Fruit fly (Drosophila melanogaster) whole organism, embryonic: Measurements from ENCODE around the gene CG12516.

Experiments used
- ATbp ChIP-seq: fragments of 200-800 bp; sonication (Bioruptor generic); optimal IDR thresholded peaks from 2 replicates; lab custom pipeline; 2017; ENCODE audit warnings: missing biosample characterization, mild to moderate bottlenecking, missing genetic modification characterization, missing genetic modification reagents
- Abd-B ChIP-seq: fragments of 200-800 bp; sonication (Bioruptor generic); optimal IDR thresholded peaks from 2 replicates; lab custom pipeline; 2018; ENCODE audit warnings: missing biosample characterization, mild to moderate bottlenecking, missing genetic modification characterization, moderate library complexity
- Atf-2 ChIP-seq: fragments of 200-800 bp; sonication (Bioruptor generic); optimal IDR thresholded peaks from 2 replicates; lab custom pipeline; 2016; ENCODE audit warnings: missing biosample characterization, missing genetic modification characterization
- B-H2 ChIP-seq: fragments of 200-800 bp; sonication (Bioruptor generic); optimal IDR thresholded peaks from 2 replicates; lab custom pipeline; 2018; ENCODE audit warnings: missing biosample characterization, mild to moderate bottlenecking, missing genetic modification characterization
- Bgb ChIP-seq: fragments of 200-800 bp; sonication (Bioruptor generic); IDR thresholded peaks from 2 replicates; pipeline ENCODE4 v1.3.6; 2022; ENCODE audit warnings: missing biosample characterization, missing genetic modification characterization; ENCODE audit not compliant: partially characterized antibody
- CG10147 ChIP-seq: fragments of 200-800 bp; sonication (Bioruptor generic); optimal IDR thresholded peaks from 2 replicates; lab custom pipeline; 2019; ENCODE audit warnings: missing biosample characterization, mild to moderate bottlenecking, missing genetic modification characterization, moderate library complexity
- CG1024 ChIP-seq: fragments of 200-800 bp; sonication (Bioruptor generic); IDR thresholded peaks from 2 replicates; pipeline ENCODE4 v1.3.6; 2022; ENCODE audit warnings: missing biosample characterization, missing genetic modification characterization
- CG10959 ChIP-seq: fragments of 200-800 bp; sonication (Bioruptor generic); IDR thresholded peaks from 2 replicates; pipeline ENCODE4 v1.3.6; 2022; ENCODE audit warnings: missing biosample characterization, missing genetic modification characterization
- CG11723 ChIP-seq: fragments of 200-800 bp; sonication (Bioruptor generic); optimal IDR thresholded peaks from 2 replicates; lab custom pipeline; 2017; ENCODE audit warnings: missing biosample characterization, mild to moderate bottlenecking, missing genetic modification characterization
- CG13424 ChIP-seq: fragments of 200-800 bp; sonication (Bioruptor generic); optimal IDR thresholded peaks from 2 replicates; lab custom pipeline; 2019; ENCODE audit warnings: missing biosample characterization, mild to moderate bottlenecking, missing genetic modification characterization, moderate library complexity
- CG14050 ChIP-seq: fragments of 200-800 bp; sonication (Bioruptor generic); IDR thresholded peaks from 3 replicates; pipeline ENCODE4 v1.3.6; 2022; ENCODE audit warnings: missing biosample characterization, missing genetic modification characterization
- CG14667 ChIP-seq: fragments of 200-800 bp; sonication (Bioruptor generic); IDR thresholded peaks from 2 replicates; pipeline ENCODE4 v1.3.6; 2022; ENCODE audit warnings: missing biosample characterization, missing genetic modification characterization
- CG1602 ChIP-seq: fragments of 200-800 bp; sonication (Bioruptor generic); optimal IDR thresholded peaks from 3 replicates; lab custom pipeline; 2016; ENCODE audit warnings: missing biosample characterization, missing genetic modification characterization
- CG17186 ChIP-seq: fragments of 200-800 bp; sonication (Bioruptor generic); optimal IDR thresholded peaks from 3 replicates; lab custom pipeline; 2017; ENCODE audit warnings: missing biosample characterization, missing genetic modification reagents, missing genetic modification characterization
- CG17359 ChIP-seq: fragments of 200-800 bp; sonication (Bioruptor generic); optimal IDR thresholded peaks from 3 replicates; lab custom pipeline; 2018; ENCODE audit warnings: missing biosample characterization, mild to moderate bottlenecking, missing genetic modification characterization, moderate library complexity
- CG18011 ChIP-seq: fragments of 200-800 bp; sonication (Bioruptor generic); optimal IDR thresholded peaks from 2 replicates; lab custom pipeline; 2017; ENCODE audit warnings: missing biosample characterization, missing genetic modification characterization, mild to moderate bottlenecking, moderate library complexity, missing genotype
- CG2120 ChIP-seq: fragments of 200-800 bp; sonication (Bioruptor generic); optimal IDR thresholded peaks from 3 replicates; lab custom pipeline; 2016; ENCODE audit warnings: missing biosample characterization, missing genetic modification characterization
- CG30403 ChIP-seq: fragments of 200-800 bp; sonication (Bioruptor generic); optimal IDR thresholded peaks from 3 replicates; lab custom pipeline; 2016; ENCODE audit warnings: missing biosample characterization, missing genetic modification characterization
- CG4328 ChIP-seq: fragments of 200-800 bp; sonication (Bioruptor generic); optimal IDR thresholded peaks from 3 replicates; lab custom pipeline; 2017; ENCODE audit warnings: missing biosample characterization, missing genetic modification reagents, missing genetic modification characterization
- CG6654 ChIP-seq: fragments of 200-800 bp; sonication (Bioruptor generic); optimal IDR thresholded peaks from 2 replicates; lab custom pipeline; 2017; ENCODE audit warnings: missing biosample characterization, mild to moderate bottlenecking, missing genetic modification characterization
- CG7357 ChIP-seq: fragments of 200-800 bp; sonication (Bioruptor generic); IDR thresholded peaks from 3 replicates; pipeline ENCODE4 v1.3.6; 2022; ENCODE audit warnings: missing biosample characterization, missing genetic modification characterization
- CG7987 ChIP-seq: fragments of 200-800 bp; sonication (Bioruptor generic); optimal IDR thresholded peaks from 2 replicates; lab custom pipeline; 2018; ENCODE audit warnings: missing biosample characterization, mild to moderate bottlenecking, missing genetic modification characterization, moderate library complexity
- CG8359 ChIP-seq: fragments of 200-800 bp; sonication (Bioruptor generic); optimal IDR thresholded peaks from 2 replicates; lab custom pipeline; 2017; ENCODE audit warnings: missing biosample characterization, mild to moderate bottlenecking, missing genetic modification characterization, borderline replicate concordance
- CG8924 ChIP-seq: fragments of 200-800 bp; optimal IDR thresholded peaks from 3 replicates; lab custom pipeline; 2019; ENCODE audit warnings: missing biosample characterization, mild to moderate bottlenecking, missing genetic modification characterization, moderate library complexity
- CG9609 ChIP-seq: fragments of 200-800 bp; sonication (Bioruptor generic); optimal IDR thresholded peaks from 3 replicates; lab custom pipeline; 2016; ENCODE audit warnings: missing biosample characterization, missing genetic modification characterization
- CG9876 ChIP-seq: fragments of 200-800 bp; sonication (Bioruptor generic); optimal IDR thresholded peaks from 2 replicates; lab custom pipeline; 2016; ENCODE audit warnings: missing biosample characterization, missing genetic modification characterization
- CrebB ChIP-seq: fragments of 200-800 bp; sonication (Bioruptor generic); optimal IDR thresholded peaks from 3 replicates; lab custom pipeline; 2018; ENCODE audit warnings: missing biosample characterization, mild to moderate bottlenecking, missing genetic modification characterization
- D19B ChIP-seq: fragments of 200-800 bp; sonication (Bioruptor generic); optimal IDR thresholded peaks from 2 replicates; lab custom pipeline; 2017; ENCODE audit warnings: missing biosample characterization, mild to moderate bottlenecking, missing genetic modification characterization
- Dfd ChIP-seq, 2 experiments: fragments of >200 bp; optimal IDR thresholded peaks; 2 replicates each; lab custom pipeline; 2017; ENCODE audit warnings: missing biosample characterization in 2 of 2, missing genetic modification characterization in 2 of 2
- Eip74EF ChIP-seq, 2 experiments: fragments of 200-800 bp in 1 of 2; fragments of >200 bp in 1 of 2; sonication (Bioruptor generic) in 1 of 2; optimal IDR thresholded peaks; 2 replicates each; lab custom pipeline; 2017 to 2019; ENCODE audit warnings: missing biosample characterization in 2 of 2, missing genetic modification characterization in 2 of 2, mild to moderate bottlenecking in 1 of 2, moderate library complexity in 1 of 2
- Fer2 ChIP-seq: fragments of 200-800 bp; sonication (Bioruptor generic); optimal IDR thresholded peaks from 2 replicates; lab custom pipeline; 2018; ENCODE audit warnings: missing biosample characterization, mild to moderate bottlenecking, missing genetic modification characterization, moderate library complexity
- HmgD ChIP-seq: fragments of 200-800 bp; sonication (Bioruptor generic); optimal IDR thresholded peaks from 3 replicates; lab custom pipeline; 2016; ENCODE audit warnings: missing biosample characterization, missing genetic modification characterization
- Lim3 ChIP-seq: fragments of 200-800 bp; sonication (Bioruptor generic); IDR thresholded peaks from 2 replicates; pipeline ENCODE4 v1.3.6; 2022; ENCODE audit warnings: missing biosample characterization, missing genetic modification characterization
- Lpt ChIP-seq: fragments of >200 bp; optimal IDR thresholded peaks from 2 replicates; lab custom pipeline; 2018; ENCODE audit warnings: missing biosample characterization, missing genetic modification characterization
- Myb ChIP-seq: fragments of 200-800 bp; sonication (Bioruptor generic); optimal IDR thresholded peaks from 2 replicates; lab custom pipeline; 2016; ENCODE audit warnings: missing biosample characterization, missing genetic modification characterization
- NFAT ChIP-seq: fragments of 200-800 bp; sonication (Bioruptor generic); IDR thresholded peaks from 2 replicates; pipeline ENCODE4 v1.3.6; 2022; ENCODE audit warnings: missing biosample characterization, missing genetic modification characterization
- Oaz ChIP-seq: fragments of 200-800 bp; sonication (Bioruptor generic); IDR thresholded peaks from 2 replicates; pipeline ENCODE4 v1.3.6; 2022; ENCODE audit warnings: missing biosample characterization, missing genetic modification characterization
- PHDP ChIP-seq: fragments of 200-800 bp; sonication (Bioruptor generic); optimal IDR thresholded peaks from 3 replicates; lab custom pipeline; 2018; ENCODE audit warnings: missing biosample characterization, mild to moderate bottlenecking, missing genetic modification characterization, moderate library complexity
- Ptx1 ChIP-seq: fragments of 200-800 bp; sonication (Bioruptor generic); IDR thresholded peaks from 2 replicates; pipeline ENCODE4 v1.3.6; 2022; ENCODE audit warnings: missing biosample characterization, missing genetic modification characterization
- Usf ChIP-seq: fragments of 200-800 bp; sonication (Bioruptor generic); optimal IDR thresholded peaks from 2 replicates; lab custom pipeline; 2017; ENCODE audit warnings: missing genotype, missing biosample characterization, missing genetic modification characterization
- ac ChIP-seq: fragments of 200-800 bp; sonication (Bioruptor generic); optimal IDR thresholded peaks from 3 replicates; lab custom pipeline; 2017; ENCODE audit warnings: missing biosample characterization, mild to moderate bottlenecking, missing genetic modification characterization
- ap ChIP-seq: fragments of 200-800 bp; sonication (Bioruptor generic); IDR thresholded peaks from 2 replicates; pipeline ENCODE4 v1.3.6; 2022; ENCODE audit warnings: missing biosample characterization, missing genetic modification characterization
- ato ChIP-seq: fragments of 200-800 bp; sonication (Bioruptor generic); IDR thresholded peaks from 2 replicates; pipeline ENCODE4 v1.3.6; 2022; ENCODE audit warnings: missing biosample characterization, missing genetic modification characterization; ENCODE audit not compliant: partially characterized antibody
- chn ChIP-seq: fragments of 200-800 bp; sonication (Bioruptor generic); optimal IDR thresholded peaks from 2 replicates; lab custom pipeline; 2016; ENCODE audit warnings: missing biosample characterization, missing genetic modification characterization
- dmrt99B ChIP-seq: fragments of 200-800 bp; sonication (Bioruptor generic); optimal IDR thresholded peaks from 2 replicates; lab custom pipeline; 2018; ENCODE audit warnings: missing biosample characterization, mild to moderate bottlenecking, missing genetic modification characterization, moderate library complexity
- gsb ChIP-seq: fragments of 200-800 bp; sonication (Bioruptor generic); IDR thresholded peaks from 2 replicates; pipeline ENCODE4 v1.3.6; 2022; ENCODE audit warnings: missing biosample characterization, missing genetic modification characterization
- inv ChIP-seq: fragments of 200-800 bp; sonication (Bioruptor generic); IDR thresholded peaks from 2 replicates; pipeline ENCODE4 v1.3.6; 2022; ENCODE audit warnings: missing biosample characterization, missing genetic modification characterization; ENCODE audit not compliant: partially characterized antibody
- org-1 ChIP-seq: fragments of 200-800 bp; sonication (Bioruptor generic); optimal IDR thresholded peaks from 2 replicates; lab custom pipeline; 2017; ENCODE audit warnings: missing biosample characterization, missing genetic modification characterization
- repo ChIP-seq: fragments of 200-800 bp; sonication (Bioruptor generic); optimal IDR thresholded peaks from 2 replicates; lab custom pipeline; 2016; ENCODE audit warnings: missing biosample characterization, missing genetic modification characterization
- sim ChIP-seq: fragments of 200-800 bp; sonication (Bioruptor generic); IDR thresholded peaks from 2 replicates; pipeline ENCODE4 v1.3.6; 2022; ENCODE audit warnings: missing biosample characterization, missing genetic modification characterization
- slp2 ChIP-seq: fragments of 200-800 bp; sonication (Bioruptor generic); optimal IDR thresholded peaks from 2 replicates; lab custom pipeline; 2016; ENCODE audit warnings: missing biosample characterization, missing genetic modification characterization
- sr ChIP-seq: fragments of 200-800 bp; sonication (Bioruptor generic); IDR thresholded peaks from 3 replicates; pipeline ENCODE4 v1.3.6; 2022; ENCODE audit warnings: missing biosample characterization, missing genetic modification characterization

The CG12516 gene

DNA sequence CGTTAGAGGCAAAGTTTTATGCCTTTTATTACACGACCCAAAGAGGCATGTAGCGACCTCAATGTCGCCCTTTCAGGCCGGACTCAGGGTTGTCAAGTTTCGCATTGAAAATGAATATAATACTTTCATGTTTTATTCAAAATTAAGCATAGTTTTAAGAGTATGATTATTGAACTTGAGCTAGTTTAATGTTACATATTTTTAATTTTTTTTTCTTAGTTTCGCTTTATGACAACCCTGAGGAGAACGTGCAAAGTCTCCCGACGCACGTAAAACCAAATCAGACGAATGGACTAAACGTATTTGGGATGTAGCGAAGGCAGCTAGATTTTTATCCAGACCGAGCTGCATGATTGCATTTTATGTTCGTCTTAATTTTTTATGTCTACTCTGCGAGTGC lies 1.6 kb upstream of the CG12516 start (continued):
- TF ChIP-seq CG6654 = no peak
- TF ChIP-seq CG30403 (GFP tag; lab: Kevin White, UChicago) = peak; percentile 21
- TF ChIP-seq CG4328 (GFP tag; lab: Kevin White, UChicago) = no peak
- no peak for TF ChIP-seq CG9876 (GFP tag; lab: Kevin White, UChicago)
- TF ChIP-seq D19B (GFP tag; lab: Kevin White, UChicago) = no peak
- no peak for TF ChIP-seq CG17186 (GFP tag; lab: Kevin White, UChicago)
- no peak for TF ChIP-seq Myb (GFP tag; lab: Kevin White, UChicago)
- no peak for TF ChIP-seq slp2
- no peak for TF ChIP-seq Atf-2 (GFP tag; lab: Kevin White, UChicago)
- no peak for TF ChIP-seq CG7987 (GFP tag; lab: Kevin White, UChicago)
- TF ChIP-seq Oaz (GFP tag; lab: Robert Waterston, UW) = peak; percentile 49; the same call in 1 of the 2 replicates
- TF ChIP-seq Eip74EF (GFP tag; optimal IDR thresholded peaks at IDR 0.05; lab: Kevin White, UChicago) = no peak
- no peak for TF ChIP-seq CG11723 (GFP tag; lab: Kevin White, UChicago)
- no peak for TF ChIP-seq CG1602 (GFP tag; lab: Kevin White, UChicago)
- TF ChIP-seq sr (GFP tag; lab: Robert Waterston, UW) = no peak
- no peak for TF ChIP-seq Dfd (GFP tag; optimal IDR thresholded peaks at IDR 0.05; lab: Kevin White, UChicago)
- no peak for TF ChIP-seq Lpt (GFP tag; lab: Kevin White, UChicago)
- TF ChIP-seq CG10147 (GFP tag; lab: Kevin White, UChicago) = no peak
- TF ChIP-seq Bgb (GFP tag; lab: Robert Waterston, UW) = no peak
- no peak for TF ChIP-seq CG2120 (GFP tag; lab: Kevin White, UChicago)
- TF ChIP-seq CG9609 = no peak
- TF ChIP-seq NFAT (GFP tag; lab: Robert Waterston, UW) = no peak
- no peak for TF ChIP-seq org-1
- TF ChIP-seq CrebB (tag; lab: Kevin White, UChicago) = no peak
- TF ChIP-seq CG14050 (GFP tag; lab: Robert Waterston, UW) = no peak
- no peak for TF ChIP-seq ac (GFP tag; lab: Kevin White, UChicago)
- 0 out of 2 replicates have a peak, but pooled peaks have one; percentile 18 for TF ChIP-seq ap (GFP tag; lab: Robert Waterston, UW)
- no peak for TF ChIP-seq Usf (GFP tag; lab: Kevin White, UChicago)
- TF ChIP-seq sim = no peak
- no peak for TF ChIP-seq chn (GFP tag; lab: Kevin White, UChicago)
- TF ChIP-seq dmrt99B (tag; lab: Kevin White, UChicago) = peak; percentile 39
- no peak for TF ChIP-seq gsb
- peak; percentile 38 for TF ChIP-seq Abd-B
- no peak for TF ChIP-seq CG8359
- TF ChIP-seq CG1024 (GFP tag; lab: Robert Waterston, UW) = no peak
- TF ChIP-seq Lim3 (GFP tag; lab: Robert Waterston, UW) = no peak
- TF ChIP-seq CG14667 (GFP tag; lab: Robert Waterston, UW) = no peak
- peak; percentile 20 for TF ChIP-seq CG13424
- no peak for TF ChIP-seq CG8924 (tag; lab: Kevin White, UChicago)
- TF ChIP-seq ato (GFP tag; lab: Robert Waterston, UW) = no peak
- no peak for TF ChIP-seq repo (GFP tag; lab: Kevin White, UChicago)
- TF ChIP-seq CG18011 (GFP tag; lab: Kevin White, UChicago) = no peak
- no peak for TF ChIP-seq Fer2
- no peak for TF ChIP-seq Ptx1 (GFP tag; lab: Robert Waterston, UW)
- TF ChIP-seq HmgD (GFP tag; lab: Kevin White, UChicago) = no peak
- TF ChIP-seq ATbp (GFP tag; lab: Kevin White, UChicago) = no peak
- no peak for TF ChIP-seq B-H2 (GFP tag; lab: Kevin White, UChicago)
- no peak for TF ChIP-seq CG7357
- peak; percentile 14 for TF ChIP-seq PHDP (tag; lab: Kevin White, UChicago)
- TF ChIP-seq CG17359 (tag; lab: Kevin White, UChicago) = peak; percentile 30
- no peak for TF ChIP-seq CG10959 (GFP tag; lab: Robert Waterston, UW)
- no peak for TF ChIP-seq inv (GFP tag; lab: Robert Waterston, UW)
